Worm (Caenorhabditis elegans): Measurements from ENCODE around the gene C14A4.9.

The C14A4.9 gene

DNA sequence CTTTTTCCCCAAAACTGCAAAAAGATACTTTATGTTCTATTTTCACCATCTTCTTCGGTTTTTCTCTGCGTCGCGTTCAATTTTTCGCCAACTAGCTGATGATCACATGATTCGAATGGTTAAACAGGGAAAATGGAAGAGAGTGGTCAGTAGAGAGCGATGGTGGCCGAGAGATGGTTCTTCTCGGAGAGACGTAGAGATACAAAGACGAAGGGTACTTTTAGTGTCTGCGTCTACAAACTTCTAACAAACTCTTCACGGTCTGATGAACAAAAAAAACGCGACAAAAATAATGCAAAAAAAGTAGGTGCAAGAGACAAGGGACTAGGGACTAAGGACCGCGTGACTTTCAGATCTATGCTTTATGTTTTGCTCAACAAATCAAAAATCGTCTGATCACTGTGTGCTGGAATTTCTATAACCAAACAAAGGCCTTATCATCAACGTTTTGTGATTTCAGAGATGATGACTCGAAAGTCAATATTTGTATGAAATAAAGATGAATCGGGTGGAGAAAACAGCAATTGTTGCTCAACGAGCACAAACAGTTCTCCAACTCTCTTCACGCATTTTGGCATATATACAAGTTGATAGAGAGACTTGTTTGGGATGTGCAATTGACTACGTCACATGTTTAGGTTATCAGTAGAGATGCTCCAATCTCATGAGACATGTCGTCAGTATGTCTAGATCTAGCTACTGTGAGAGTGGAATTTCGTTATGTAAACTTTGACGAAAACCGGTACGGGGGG, 47.0 kb upstream of the C14A4.9 start (continued):
- no peak for TF ChIP-seq sox-4 (tag; optimal IDR thresholded peaks at IDR 0.05)

DNA sequence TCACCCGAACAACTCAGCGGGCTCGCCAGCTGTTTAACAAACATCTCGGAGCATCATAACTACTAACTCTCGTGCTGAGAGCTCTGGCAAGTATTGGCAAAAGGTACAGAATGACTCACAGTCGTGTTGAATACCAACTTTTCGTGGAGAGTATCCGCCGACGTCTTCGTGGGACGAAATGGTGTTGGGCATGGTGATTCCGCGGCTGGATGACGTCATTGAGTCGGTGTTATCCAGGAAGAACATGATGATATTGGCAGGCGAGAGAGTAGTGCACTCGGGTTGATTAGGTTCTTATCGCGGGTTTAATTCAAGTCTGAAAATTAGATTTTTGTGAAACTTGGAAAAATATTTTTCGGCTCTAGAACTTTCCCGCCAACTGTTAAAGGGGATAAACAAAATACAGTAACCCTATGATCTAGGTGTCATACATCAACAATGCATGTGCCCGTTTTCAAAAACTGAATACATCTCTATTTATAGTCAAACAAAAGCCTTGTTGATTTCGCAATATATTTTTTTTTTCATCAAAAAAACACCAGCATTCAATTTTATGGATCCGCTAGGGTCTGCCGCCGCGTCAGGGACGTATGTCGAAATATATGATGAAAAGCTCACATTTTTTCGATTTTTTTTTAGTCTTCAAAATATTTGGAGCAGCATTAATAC, 45.6 kb upstream of the C14A4.9 start:
- TF ChIP-seq ceh-34 (tag; optimal IDR thresholded peaks at IDR 0.05) = no peak
- TF ChIP-seq elt-2 (tag; optimal IDR thresholded peaks at IDR 0.05) = no peak
- TF ChIP-seq F13H6.1 (tag; optimal IDR thresholded peaks at IDR 0.05) = no peak
- no peak for TF ChIP-seq C38D4.7 (GFP tag; optimal IDR thresholded peaks at IDR 0.05)
- no peak for TF ChIP-seq nfya-1 (tag; optimal IDR thresholded peaks at IDR 0.05)
- no peak for TF ChIP-seq pros-1 (tag; optimal IDR thresholded peaks at IDR 0.05)
- no peak for TF ChIP-seq nhr-11 (tag; optimal IDR thresholded peaks at IDR 0.05)
- TF ChIP-seq pag-3 (tag; optimal IDR thresholded peaks at IDR 0.05; ENCODE audit: borderline replicate concordance) = no peak
- TF ChIP-seq pha-2 (tag; optimal IDR thresholded peaks at IDR 0.05) = no peak
- no peak for TF ChIP-seq hlh-30 (tag; optimal IDR thresholded peaks at IDR 0.05; ENCODE audit: insufficient read depth)
- no peak for TF ChIP-seq ceh-2 (tag; optimal IDR thresholded peaks at IDR 0.05)
- TF ChIP-seq npax-4 (tag; optimal IDR thresholded peaks at IDR 0.05) = no peak
- no peak for TF ChIP-seq madf-2 (tag; optimal IDR thresholded peaks at IDR 0.05)
- TF ChIP-seq odd-2 (tag; optimal IDR thresholded peaks at IDR 0.05) = no peak
- TF ChIP-seq ets-4 (tag; optimal IDR thresholded peaks at IDR 0.05) = no peak
- TF ChIP-seq K02D7.2 (tag; optimal IDR thresholded peaks at IDR 0.05) = no peak
- TF ChIP-seq ceh-45 (GFP tag; IDR thresholded peaks at IDR 0.05) = no peak
- TF ChIP-seq ceh-48 (tag; optimal IDR thresholded peaks at IDR 0.05) = no peak
- TF ChIP-seq ceh-22 (tag; optimal IDR thresholded peaks at IDR 0.05) = no peak
- TF ChIP-seq unc-42 (tag; optimal IDR thresholded peaks at IDR 0.05) = no peak

DNA sequence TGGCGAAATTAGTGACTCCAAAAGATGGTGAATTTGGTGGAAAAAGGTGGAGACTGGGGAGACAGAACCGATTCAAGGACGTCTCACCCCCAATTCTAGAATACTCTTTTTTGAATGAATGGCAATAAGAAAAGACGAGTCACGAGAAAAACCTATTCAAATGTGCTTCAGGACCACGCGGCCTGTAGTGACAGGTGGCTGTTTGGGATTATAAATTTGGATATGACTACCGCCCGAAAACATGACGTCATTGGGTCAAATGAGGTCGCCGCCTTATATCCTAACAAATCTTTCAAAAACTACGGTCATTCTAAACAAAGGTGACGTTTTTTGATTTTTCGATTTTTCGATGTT, 45.1 kb upstream of the C14A4.9 start:
- TF ChIP-seq nfya-1 (tag; optimal IDR thresholded peaks at IDR 0.05) = no peak
- TF ChIP-seq ceh-14 (tag; optimal IDR thresholded peaks at IDR 0.05) = no peak
- TF ChIP-seq nhr-11 (tag; optimal IDR thresholded peaks at IDR 0.05) = no peak
- peak; percentile 64 for TF ChIP-seq hlh-30 (tag; optimal IDR thresholded peaks at IDR 0.05; ENCODE audit: insufficient read depth)
- TF ChIP-seq C08G9.2 (tag; optimal IDR thresholded peaks at IDR 0.05) = no peak
- TF ChIP-seq ceh-24 (tag; optimal IDR thresholded peaks at IDR 0.05) = no peak
- peak; percentile 10 for TF ChIP-seq unc-55 (GFP tag; optimal IDR thresholded peaks at IDR 0.05)
- no peak for TF ChIP-seq elt-4 (tag; optimal IDR thresholded peaks at IDR 0.05)

DNA sequence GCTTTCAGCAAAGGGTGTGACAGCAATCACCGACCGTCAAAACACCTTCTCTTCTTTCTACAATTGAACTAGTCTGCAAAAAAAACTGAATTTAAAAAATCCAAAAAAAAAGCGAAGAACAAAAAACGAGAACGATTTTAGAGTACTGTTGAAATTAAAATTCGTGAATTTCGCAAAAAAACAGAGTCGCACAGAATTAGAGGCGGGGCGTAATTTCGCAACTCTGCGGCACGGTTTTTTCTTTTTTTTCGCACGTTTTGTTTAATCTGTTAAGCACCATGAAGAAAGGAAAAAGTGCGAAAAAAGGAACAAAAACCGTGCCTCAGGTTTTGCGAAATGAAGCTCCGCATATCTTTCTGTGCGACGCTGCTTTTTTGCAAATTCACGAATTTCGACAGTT, 44.2 kb upstream of the C14A4.9 start, which contains the start of gene mnk-1:
mnk-1 (minus strand) TSS at position 73 of the 400 bp plus-strand sequence.
- no peak for TF ChIP-seq ceh-31 (tag; optimal IDR thresholded peaks at IDR 0.05)
- no peak for TF ChIP-seq lim-6 (tag; optimal IDR thresholded peaks at IDR 0.05)

DNA sequence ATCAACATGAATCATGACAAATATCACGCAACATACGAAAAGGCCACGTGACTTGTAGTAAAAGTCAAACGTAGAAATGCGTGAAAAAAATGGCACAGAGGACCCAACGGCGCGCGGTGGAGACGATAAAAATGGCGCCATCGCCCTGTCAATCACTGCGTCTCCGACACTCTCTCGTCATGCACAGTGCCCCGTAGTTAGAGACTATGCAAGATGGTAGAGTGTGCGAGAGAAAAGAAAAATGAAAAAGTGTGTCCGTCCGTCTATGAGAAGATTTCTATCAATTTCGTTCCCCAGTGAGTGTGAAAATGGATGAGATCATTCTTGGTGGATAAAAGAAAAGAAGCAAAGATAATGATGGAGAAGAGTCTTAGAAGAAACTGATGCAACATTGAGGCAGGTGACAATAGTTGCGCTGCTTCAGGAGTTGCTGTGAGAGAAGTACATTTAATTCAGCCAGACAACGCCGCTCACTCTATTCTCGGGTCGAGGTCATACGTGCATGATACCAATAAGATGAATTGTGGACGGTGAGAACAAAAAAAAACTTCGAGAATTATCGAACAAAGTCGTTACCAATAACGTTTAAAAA, 43.6 kb upstream of the C14A4.9 start:
- TF ChIP-seq unc-55 (GFP tag; optimal IDR thresholded peaks at IDR 0.05) = peak; percentile 92
- TF ChIP-seq tbx-2 (tag; optimal IDR thresholded peaks at IDR 0.05) = peak; percentile 43
- peak; percentile 4 for TF ChIP-seq nfya-1 (tag; optimal IDR thresholded peaks at IDR 0.05)
- TF ChIP-seq ceh-24 (tag; optimal IDR thresholded peaks at IDR 0.05) = no peak
- TF ChIP-seq ref-2 (tag; optimal IDR thresholded peaks at IDR 0.05) = peak; percentile 12
- TF ChIP-seq F13H6.1 (tag; optimal IDR thresholded peaks at IDR 0.05) = no peak
- no peak for TF ChIP-seq ceh-22 (tag; optimal IDR thresholded peaks at IDR 0.05)
- no peak for TF ChIP-seq ceh-9 (tag; optimal IDR thresholded peaks at IDR 0.05)
- peak; percentile 55 for TF ChIP-seq ceh-18 (tag; optimal IDR thresholded peaks at IDR 0.05)
- TF ChIP-seq dmd-4 (tag; optimal IDR thresholded peaks at IDR 0.05; ENCODE audit: borderline replicate concordance) = no peak
- TF ChIP-seq fkh-10 (GFP tag; optimal IDR thresholded peaks at IDR 0.05) = no peak
- TF ChIP-seq hlh-15 (tag; optimal IDR thresholded peaks at IDR 0.05) = no peak
- no peak for TF ChIP-seq pag-3 (tag; optimal IDR thresholded peaks at IDR 0.05; ENCODE audit: borderline replicate concordance)
- no peak for TF ChIP-seq ceh-48 (tag; optimal IDR thresholded peaks at IDR 0.05)
- no peak for TF ChIP-seq gmeb-2 (tag; optimal IDR thresholded peaks at IDR 0.05)
- no peak for TF ChIP-seq ttx-3 (tag; optimal IDR thresholded peaks at IDR 0.05)
- no peak for TF ChIP-seq madf-2 (tag; optimal IDR thresholded peaks at IDR 0.05)
- no peak for TF ChIP-seq ama-1 (optimal IDR thresholded peaks at IDR 0.05)
- TF ChIP-seq che-1 (tag; optimal IDR thresholded peaks at IDR 0.05) = no peak
- TF ChIP-seq pros-1 (tag; optimal IDR thresholded peaks at IDR 0.05) = no peak
- TF ChIP-seq lim-6 (tag; optimal IDR thresholded peaks at IDR 0.05) = no peak
- TF ChIP-seq ahr-1 (tag; optimal IDR thresholded peaks at IDR 0.05) = no peak
- TF ChIP-seq unc-42 (tag; optimal IDR thresholded peaks at IDR 0.05) = no peak
- TF ChIP-seq hlh-13 (GFP tag; optimal IDR thresholded peaks at IDR 0.05) = no peak
- TF ChIP-seq ceh-6 (GFP tag; optimal IDR thresholded peaks at IDR 0.05) = no peak

All from whole organism, late embryonic.